Fruit fly (Drosophila melanogaster) Kc167 (cell line): Measurements from ENCODE around the gene Pex16.

Experiments used
- insv ChIP-seq: fragments of >200 bp; optimal IDR thresholded peaks from 3 replicates; lab custom pipeline; 2018; ENCODE audit warnings: missing external identifiers
- ttk ChIP-seq: sonication (Bioruptor generic); optimal IDR thresholded peaks from 2 replicates; lab custom pipeline; 2017; ENCODE audit warnings: missing external identifiers

- TF ChIP-seq insv (lab: Kevin White, UChicago) = no peak
- no peak for TF ChIP-seq ttk (lab: Kevin White, UChicago)
Measured at dm6 chr3L:20739414-20739813, 38.6 kb downstream of the Pex16 start, which contains the start of gene Gr77a.
